Fruit fly (Drosophila melanogaster) whole organism, embryonic: ENCODE results near the gene abs.

Experiments
- Ada2b ChIP-seq: fragments of 200-800 bp; sonication (Bioruptor generic); IDR thresholded peaks from 2 replicates; pipeline ENCODE4 v1.3.6; 2022; ENCODE audit warnings: missing biosample characterization, missing genetic modification characterization
- Antp ChIP-seq: fragments of 200-800 bp; sonication (Bioruptor generic); optimal IDR thresholded peaks from 3 replicates; lab custom pipeline; 2016; ENCODE audit warnings: missing biosample characterization, missing genetic modification characterization
- Atf-2 ChIP-seq: fragments of 200-800 bp; sonication (Bioruptor generic); optimal IDR thresholded peaks from 2 replicates; lab custom pipeline; 2016; ENCODE audit warnings: missing biosample characterization, missing genetic modification characterization
- Awh ChIP-seq: fragments of 200-800 bp; sonication (Bioruptor generic); IDR thresholded peaks from 2 replicates; pipeline ENCODE4, ENCODE4 v1.3.6; 2022; ENCODE audit warnings: missing biosample characterization, missing genetic modification characterization
- CG11456 ChIP-seq: fragments of 200-800 bp; sonication (Bioruptor generic); IDR thresholded peaks from 3 replicates; pipeline ENCODE4 v1.3.6; 2022; ENCODE audit warnings: missing biosample characterization, missing genetic modification characterization
- CG14965 ChIP-seq: fragments of 200-800 bp; sonication (Bioruptor generic); optimal IDR thresholded peaks from 2 replicates; lab custom pipeline; 2016; ENCODE audit warnings: missing biosample characterization, missing genetic modification characterization, borderline replicate concordance
- CG1603 ChIP-seq: fragments of 200-800 bp; sonication (Bioruptor generic); optimal IDR thresholded peaks from 2 replicates; lab custom pipeline; 2019; ENCODE audit warnings: missing biosample characterization, mild to moderate bottlenecking, missing genetic modification characterization, moderate library complexity
- CG16779 ChIP-seq: fragments of 200-800 bp; sonication (Bioruptor generic); IDR thresholded peaks from 2 replicates; pipeline ENCODE4 v1.3.6; 2022; ENCODE audit warnings: missing biosample characterization, missing genetic modification characterization
- CG16813 ChIP-seq: fragments of 200-800 bp; sonication (Bioruptor generic); IDR thresholded peaks from 3 replicates; pipeline ENCODE4 v1.3.6; 2022; ENCODE audit warnings: missing biosample characterization, missing genetic modification characterization; ENCODE audit not compliant: partially characterized antibody
- CG17802 ChIP-seq: fragments of 200-800 bp; sonication (Bioruptor generic); optimal IDR thresholded peaks from 2 replicates; lab custom pipeline; 2018; ENCODE audit warnings: missing biosample characterization, mild to moderate bottlenecking, missing genetic modification characterization, moderate library complexity
- CG2712 ChIP-seq: fragments of 200-800 bp; optimal IDR thresholded peaks from 3 replicates; lab custom pipeline; 2019; ENCODE audit warnings: missing biosample characterization, mild to moderate bottlenecking, missing genetic modification characterization, moderate library complexity
- CG31224 ChIP-seq: fragments of 200-800 bp; sonication (Bioruptor generic); IDR thresholded peaks from 2 replicates; pipeline ENCODE4 v1.3.6; 2022; ENCODE audit warnings: missing biosample characterization, missing genetic modification characterization
- CG31388 ChIP-seq: fragments of 200-800 bp; sonication (Bioruptor generic); optimal IDR thresholded peaks from 2 replicates; lab custom pipeline; 2016; ENCODE audit warnings: missing biosample characterization, missing genetic modification characterization
- CG32772 ChIP-seq: fragments of 200-800 bp; sonication (Bioruptor generic); IDR thresholded peaks from 2 replicates; pipeline ENCODE4 v1.3.6; 2022; ENCODE audit warnings: missing biosample characterization, missing genetic modification characterization
- CG3407 ChIP-seq: fragments of 200-800 bp; sonication (Bioruptor generic); optimal IDR thresholded peaks from 2 replicates; lab custom pipeline; 2018; ENCODE audit warnings: missing biosample characterization, mild to moderate bottlenecking, missing genetic modification characterization
- CG34224 ChIP-seq: fragments of 200-800 bp; sonication (Bioruptor generic); IDR thresholded peaks from 3 replicates; pipeline ENCODE4 v1.3.6; 2022; ENCODE audit warnings: missing biosample characterization, missing genetic modification characterization; ENCODE audit not compliant: partially characterized antibody
- CG5953 ChIP-seq: fragments of 200-800 bp; sonication (Bioruptor generic); IDR thresholded peaks from 2 replicates; pipeline ENCODE4 v1.3.6; 2022; ENCODE audit warnings: missing biosample characterization, missing genetic modification characterization
- CG6254 ChIP-seq: fragments of 200-800 bp; sonication (Bioruptor generic); optimal IDR thresholded peaks from 3 replicates; lab custom pipeline; 2017; ENCODE audit warnings: mild to moderate bottlenecking, missing biosample characterization, missing genetic modification reagents, missing genetic modification characterization
- CG6765 ChIP-seq: fragments of 200-800 bp; sonication (Bioruptor generic); optimal IDR thresholded peaks from 3 replicates; lab custom pipeline; 2017; ENCODE audit warnings: missing biosample characterization, mild to moderate bottlenecking, missing genetic modification characterization
- CG7786 ChIP-seq: fragments of 200-800 bp; sonication (Bioruptor generic); optimal IDR thresholded peaks from 2 replicates; lab custom pipeline; 2016; ENCODE audit warnings: missing biosample characterization, missing genetic modification characterization
- CG8089 ChIP-seq: fragments of 200-800 bp; sonication (Bioruptor generic); optimal IDR thresholded peaks from 3 replicates; lab custom pipeline; 2016; ENCODE audit warnings: missing biosample characterization, missing genetic modification characterization
- CG9797 ChIP-seq: fragments of 200-800 bp; sonication (Bioruptor generic); optimal IDR thresholded peaks from 3 replicates; lab custom pipeline; 2018; ENCODE audit warnings: missing biosample characterization, mild to moderate bottlenecking, missing genetic modification characterization
- CG9932 ChIP-seq: fragments of 200-800 bp; sonication (Bioruptor generic); IDR thresholded peaks from 2 replicates; pipeline ENCODE4 v1.3.6; 2022; ENCODE audit warnings: missing biosample characterization, missing genetic modification characterization
- Camta ChIP-seq: fragments of 200-800 bp; sonication (Bioruptor generic); optimal IDR thresholded peaks from 2 replicates; lab custom pipeline; 2016; ENCODE audit warnings: missing biosample characterization, missing genetic modification characterization
- CoRest ChIP-seq: fragments of 200-800 bp; sonication (Bioruptor generic); optimal IDR thresholded peaks from 3 replicates; lab custom pipeline; 2018; ENCODE audit warnings: missing biosample characterization, mild to moderate bottlenecking, missing genetic modification characterization, moderate library complexity
- Lim3 ChIP-seq: fragments of 200-800 bp; sonication (Bioruptor generic); IDR thresholded peaks from 2 replicates; pipeline ENCODE4 v1.3.6; 2022; ENCODE audit warnings: missing biosample characterization, missing genetic modification characterization
- NK7.1 ChIP-seq: fragments of 200-800 bp; sonication (Bioruptor generic); optimal IDR thresholded peaks from 3 replicates; lab custom pipeline; 2016; ENCODE audit warnings: missing biosample characterization, missing genetic modification characterization
- Opbp ChIP-seq: fragments of 200-800 bp; sonication (Bioruptor generic); IDR thresholded peaks from 3 replicates; pipeline ENCODE4 v1.3.6; 2022; ENCODE audit warnings: missing biosample characterization, missing genetic modification characterization; ENCODE audit not compliant: partially characterized antibody
- Sin3A ChIP-seq: fragments of >200 bp; optimal IDR thresholded peaks from 2 replicates; lab custom pipeline; 2018
- Taf1 ChIP-seq: fragments of 200-800 bp; sonication (Bioruptor generic); IDR thresholded peaks from 2 replicates; pipeline ENCODE4 v1.3.6; 2022; ENCODE audit warnings: missing biosample characterization, missing genetic modification characterization
- Usf ChIP-seq: fragments of 200-800 bp; sonication (Bioruptor generic); optimal IDR thresholded peaks from 2 replicates; lab custom pipeline; 2017; ENCODE audit warnings: missing genotype, missing biosample characterization, missing genetic modification characterization
- ac ChIP-seq: fragments of 200-800 bp; sonication (Bioruptor generic); optimal IDR thresholded peaks from 3 replicates; lab custom pipeline; 2017; ENCODE audit warnings: missing biosample characterization, mild to moderate bottlenecking, missing genetic modification characterization
- ase ChIP-seq: fragments of 200-800 bp; sonication (Bioruptor generic); IDR thresholded peaks from 3 replicates; pipeline ENCODE4 v1.3.6; 2022; ENCODE audit warnings: missing biosample characterization, missing genetic modification characterization
- ash1 ChIP-seq: fragments of 200-800 bp; sonication (Bioruptor generic); optimal IDR thresholded peaks from 2 replicates; lab custom pipeline; 2018; ENCODE audit warnings: missing biosample characterization, mild to moderate bottlenecking, missing genetic modification characterization
- bigmax ChIP-seq: fragments of 200-800 bp; sonication (Bioruptor generic); optimal IDR thresholded peaks from 2 replicates; lab custom pipeline; 2018; ENCODE audit warnings: missing biosample characterization, mild to moderate bottlenecking, missing genetic modification characterization
- crp ChIP-seq, 2 experiments: fragments of 200-800 bp; sonication (Bioruptor generic); optimal IDR thresholded peaks; 2 replicates in 1 of 2; 3 replicates in 1 of 2; lab custom pipeline; 2017; ENCODE audit warnings: missing biosample characterization in 2 of 2, missing genetic modification characterization in 2 of 2, mild to moderate bottlenecking in 1 of 2, moderate library complexity in 1 of 2
- ftz-f1 ChIP-seq: fragments of 200-800 bp; sonication (Bioruptor generic); optimal IDR thresholded peaks from 2 replicates; lab custom pipeline; 2016; ENCODE audit warnings: missing biosample characterization, missing genetic modification characterization
- grau ChIP-seq: fragments of 200-800 bp; optimal IDR thresholded peaks from 3 replicates; lab custom pipeline; 2019; ENCODE audit warnings: missing biosample characterization, mild to moderate bottlenecking, missing genetic modification characterization, moderate library complexity
- hbn ChIP-seq: fragments of 200-800 bp; sonication (Bioruptor generic); IDR thresholded peaks from 2 replicates; pipeline ENCODE4 v1.3.6; 2022; ENCODE audit warnings: missing biosample characterization, missing genetic modification characterization; ENCODE audit not compliant: partially characterized antibody
- lola ChIP-seq, 3 experiments: fragments of >200 bp in 2 of 3; fragments of 200-800 bp in 1 of 3; sonication (Bioruptor generic) in 1 of 3; optimal IDR thresholded peaks; 2 replicates each; lab custom pipeline; 2017 to 2019; ENCODE audit warnings: missing biosample characterization in 3 of 3, missing genetic modification characterization in 3 of 3, mild to moderate bottlenecking in 1 of 3, moderate library complexity in 1 of 3
- nerfin-2 ChIP-seq: fragments of 200-800 bp; sonication (Bioruptor generic); IDR thresholded peaks from 2 replicates; pipeline ENCODE4 v1.3.6; 2022; ENCODE audit warnings: missing biosample characterization, missing genetic modification characterization; ENCODE audit not compliant: partially characterized antibody
- pita ChIP-seq: fragments of 200-800 bp; sonication (Bioruptor generic); optimal IDR thresholded peaks from 2 replicates; lab custom pipeline; 2017; ENCODE audit warnings: missing biosample characterization, mild to moderate bottlenecking, missing genetic modification characterization
- pzg ChIP-seq: fragments of 200-800 bp; sonication (Bioruptor generic); optimal IDR thresholded peaks from 3 replicates; lab custom pipeline; 2018; ENCODE audit warnings: missing biosample characterization, mild to moderate bottlenecking, missing genetic modification characterization, moderate library complexity
- seq ChIP-seq: fragments of 200-800 bp; sonication (Bioruptor generic); IDR thresholded peaks from 2 replicates; pipeline ENCODE4 v1.3.6; 2022; ENCODE audit warnings: missing biosample characterization, missing genetic modification characterization
- sob ChIP-seq: fragments of 200-800 bp; sonication (Bioruptor generic); IDR thresholded peaks from 2 replicates; pipeline ENCODE4 v1.3.6; 2022; ENCODE audit warnings: missing biosample characterization, missing genetic modification characterization
- tin ChIP-seq: fragments of 200-800 bp; sonication (Bioruptor generic); optimal IDR thresholded peaks from 3 replicates; lab custom pipeline; 2016; ENCODE audit warnings: missing biosample characterization, missing genetic modification characterization
- toy ChIP-seq: fragments of 200-800 bp; sonication (Bioruptor generic); IDR thresholded peaks from 2 replicates; pipeline ENCODE4 v1.3.6; 2022; ENCODE audit warnings: missing biosample characterization, missing genetic modification characterization
- yki ChIP-seq: fragments of >200 bp; optimal IDR thresholded peaks from 3 replicates; lab custom pipeline; 2018
- z ChIP-seq: fragments of 200-800 bp; sonication (Bioruptor generic); IDR thresholded peaks from 3 replicates; pipeline ENCODE4 v1.3.6; 2022; ENCODE audit warnings: missing biosample characterization, missing genetic modification characterization
- zen2 ChIP-seq: fragments of 200-800 bp; sonication (Bioruptor generic); IDR thresholded peaks from 3 replicates; pipeline ENCODE4 v1.3.6; 2022; ENCODE audit warnings: missing biosample characterization, missing genetic modification characterization; ENCODE audit not compliant: partially characterized antibody

Gene abs

DNA sequence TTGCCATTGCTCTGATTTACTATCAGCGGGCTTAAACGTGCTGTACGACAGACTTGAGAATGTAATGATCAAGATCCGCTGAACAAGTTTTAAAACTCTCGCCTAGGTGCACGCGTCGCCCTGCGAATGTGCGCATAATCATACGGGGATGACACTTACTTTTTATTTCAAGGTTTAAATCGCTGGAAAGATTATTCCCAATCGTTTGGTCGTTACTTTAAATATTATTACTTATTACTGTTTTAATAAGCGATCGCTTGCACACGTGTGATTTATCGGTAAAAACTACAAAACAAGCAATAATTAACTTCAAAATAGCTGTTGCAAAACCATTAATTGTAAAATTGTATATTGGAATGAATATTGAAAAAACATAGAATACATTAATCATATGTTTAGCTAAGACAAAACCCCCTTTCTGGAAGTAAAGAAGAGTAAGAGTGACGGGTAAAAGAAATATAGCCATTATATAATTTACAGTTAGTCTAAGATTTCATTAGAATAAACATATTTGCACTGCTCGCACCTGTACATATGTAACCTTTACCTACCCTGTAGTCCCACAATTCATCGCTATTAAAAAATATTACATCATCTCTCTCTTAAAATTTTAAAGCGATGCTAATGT lies 3.6 kb upstream of the abs start, which contains the start of gene DhpD (continued):
- TF ChIP-seq Usf (GFP tag; lab: Kevin White, UChicago) (peak; percentile 62), CG31388 (GFP tag; lab: Kevin White, UChicago) (peak; percentile 26), CG3407 (GFP tag; lab: Kevin White, UChicago) (peak; percentile 42), Ada2b (GFP tag; lab: Robert Waterston, UW) (peak; percentile 57), CG17802 (tag; lab: Kevin White, UChicago) (peak; percentile 1), CG7786 (GFP tag; lab: Kevin White, UChicago) (peak; percentile 63), lola (GFP tag; optimal IDR thresholded peaks at IDR 0.05; lab: Kevin White, UChicago) (peak in 1 of 3 experiments; percentile 5), seq (GFP tag; lab: Robert Waterston, UW) (no peak), Taf1 (0 out of 2 replicates have a peak, but pooled peaks have one; percentile 56), grau (peak; percentile 75), CG16779 (GFP tag; lab: Robert Waterston, UW) (peak; percentile 58), CG6765 (GFP tag; lab: Kevin White, UChicago) (peak; percentile 44), CG14965 (GFP tag; lab: Kevin White, UChicago) (no peak), Sin3A (lab: Kevin White, UChicago) (no peak), Camta (GFP tag; lab: Kevin White, UChicago) (peak; percentile 0), CG9932 (GFP tag; lab: Robert Waterston, UW) (peak; percentile 86), ash1 (no peak), CG8089 (peak; percentile 6), pzg (GFP tag; lab: Kevin White, UChicago) (peak; percentile 37), Opbp (GFP tag; lab: Robert Waterston, UW) (peak; percentile 74; the same call in 2 of the 3 replicates), CG31224 (GFP tag; lab: Robert Waterston, UW) (peak; percentile 48; the same call in 1 of the 2 replicates), nerfin-2 (GFP tag; lab: Robert Waterston, UW) (peak; percentile 88), CG2712 (tag; lab: Kevin White, UChicago) (peak; percentile 79), z (GFP tag; lab: Robert Waterston, UW) (no peak), bigmax (GFP tag; lab: Kevin White, UChicago) (no peak), Lim3 (GFP tag; lab: Robert Waterston, UW) (no peak), CG1603 (peak; percentile 66), ase (GFP tag; lab: Robert Waterston, UW) (peak; percentile 61; the same call in 2 of the 3 replicates), Awh (GFP tag; lab: Robert Waterston, UW) (peak; percentile 48), Antp (GFP tag; lab: Kevin White, UChicago) (peak; percentile 50), NK7.1 (GFP tag; lab: Kevin White, UChicago) (no peak), tin (GFP tag; lab: Kevin White, UChicago) (peak; percentile 70), yki (lab: Kevin White, UChicago) (no peak), CG32772 (GFP tag; lab: Robert Waterston, UW) (peak; percentile 39), CG9797 (no peak), CoRest (peak; percentile 78), ac (GFP tag; lab: Kevin White, UChicago) (no peak), CG16813 (GFP tag; lab: Robert Waterston, UW) (peak; percentile 83), CG6254 (GFP tag; lab: Kevin White, UChicago) (peak; percentile 53), toy (GFP tag; lab: Robert Waterston, UW) (no peak), pita (GFP tag; lab: Kevin White, UChicago) (peak; percentile 15), CG34224 (GFP tag; lab: Robert Waterston, UW) (peak; percentile 36; the same call in 2 of the 3 replicates), CG5953 (GFP tag; lab: Robert Waterston, UW) (no peak), crp (GFP tag; optimal IDR thresholded peaks at IDR 0.05; lab: Kevin White, UChicago) (peak in 1 of 2 experiments; percentile 78), CG11456 (peak; percentile 82), hbn (GFP tag; lab: Robert Waterston, UW) (no peak), ftz-f1 (GFP tag; lab: Kevin White, UChicago) (peak; percentile 91), sob (GFP tag; lab: Robert Waterston, UW) (peak; percentile 76), zen2 (no peak), Atf-2 (GFP tag; lab: Kevin White, UChicago) (no peak)
